Fruit fly (Drosophila melanogaster): Measurements from ENCODE around the gene yellow-f2.

Gene yellow-f2

dm6 chr3R:12960227-12960626 lies 34.7 kb downstream of the yellow-f2 start:
- TF ChIP-seq psq (optimal IDR thresholded peaks at IDR 0.05) = no peak
- no peak for TF ChIP-seq EcR (GFP tag; optimal IDR thresholded peaks at IDR 0.05)

dm6 chr3R:12957388-12957787 lies 37.6 kb downstream of the yellow-f2 start:
- TF ChIP-seq CG8478 (optimal IDR thresholded peaks at IDR 0.05) (no peak), EcR (GFP tag; optimal IDR thresholded peaks at IDR 0.05) (no peak), Dll (optimal IDR thresholded peaks at IDR 0.05) (no peak), pan (optimal IDR thresholded peaks at IDR 0.05) (no peak)
